Fruit fly (Drosophila melanogaster) S2 (cell line): Measurements from ENCODE around the gene mat.

Source experiments
- CG8478 ChIP-seq: fragments of >200 bp; optimal IDR thresholded peaks from 2 replicates; lab custom pipeline; 2018
- CTCF ChIP-seq, 2 experiments: fragments of >200 bp; optimal IDR thresholded peaks; 2 replicates each; lab custom pipeline; 2018

DNA sequence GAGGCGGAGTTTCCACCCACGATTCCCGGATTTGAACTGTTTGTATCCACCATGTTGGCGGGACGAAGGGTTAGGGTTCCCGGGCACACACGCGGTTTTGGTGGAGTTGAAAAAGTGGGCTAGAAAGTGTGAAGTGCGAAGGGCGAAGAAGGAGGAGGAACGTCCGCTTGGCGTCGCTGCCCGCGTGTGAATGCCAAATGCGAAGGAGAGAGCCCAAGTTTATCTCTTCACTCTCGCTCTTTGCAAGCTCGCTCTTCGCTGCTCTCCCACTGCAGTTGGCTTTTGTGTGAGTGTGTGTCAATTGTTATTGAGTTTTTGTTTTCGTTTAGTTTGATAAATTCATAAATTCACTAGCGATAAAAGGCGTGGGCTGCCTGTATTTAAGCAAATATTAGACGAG lies 21.8 kb upstream of the mat start:
- TF ChIP-seq CTCF (optimal IDR thresholded peaks at IDR 0.05; lab: Kevin White, UChicago) (no peak), CG8478 (no peak)
